Fruit fly (Drosophila melanogaster): ENCODE results near the gene Adck5.

- no peak for TF ChIP-seq CTCF (optimal IDR thresholded peaks at IDR 0.05)
- TF ChIP-seq CG8478 (optimal IDR thresholded peaks at IDR 0.05) = no peak
Measured at dm6 chr3L:11169299-11170181, at the start of gene Adck5, which contains the start of gene wls.

All from S2 (cell line).